Fruit fly (Drosophila melanogaster): ENCODE measurements around the gene CG7384.

- TF ChIP-seq h (optimal IDR thresholded peaks at IDR 0.05) (no peak), insv (optimal IDR thresholded peaks at IDR 0.05) (no peak)
These were observed 30.4 kb downstream of the CG7384 start for dm6 chr2L:10479859-10480258.

Data from Kc167 (cell line).